Fruit fly (Drosophila melanogaster): ENCODE data around the gene CG13078.
A peak's percentile ranks its signal among the peaks of the same experiment; 100 is the strongest.

Gene CG13078

DNA sequence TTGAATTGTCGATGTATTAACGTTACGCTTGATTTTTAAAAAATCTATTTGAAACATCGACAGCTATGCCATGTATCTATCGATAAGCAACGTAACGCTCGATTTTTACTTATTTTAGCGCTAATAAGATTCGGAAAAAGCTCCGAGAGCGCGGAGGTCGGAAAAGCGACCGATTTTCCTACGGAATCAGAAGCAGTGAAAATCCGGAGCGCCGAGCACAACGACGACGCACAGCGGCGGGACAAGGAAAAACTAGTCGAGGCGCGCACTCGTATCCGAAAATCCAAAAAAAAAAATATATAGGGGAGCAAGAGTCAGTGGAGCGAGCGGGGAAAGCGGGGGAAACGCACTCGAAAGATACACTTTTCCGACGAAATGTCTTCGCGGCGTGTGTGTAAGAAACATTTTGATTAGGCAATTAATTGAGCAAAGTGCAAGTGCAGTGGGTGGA is 45.1 kb upstream of the CG13078 start, which contains the start of gene CG10132 (continued):
- TF ChIP-seq CG6765 (GFP tag; optimal IDR thresholded peaks at IDR 0.05) (no peak), Myb (GFP tag; optimal IDR thresholded peaks at IDR 0.05) (peak; percentile 86), hbn (GFP tag; IDR thresholded peaks at IDR 0.05; ENCODE audit: partially characterized antibody) (0 out of 2 replicates have a peak, but pooled peaks have one; percentile 29), zen2 (GFP tag; IDR thresholded peaks at IDR 0.05; ENCODE audit: partially characterized antibody) (peak; percentile 75), CG32767 (GFP tag; IDR thresholded peaks at IDR 0.05) (peak; percentile 72; the same call in 1 of the 2 replicates), hb (GFP tag; IDR thresholded peaks at IDR 0.05; ENCODE audit: partially characterized antibody) (peak; percentile 67; the same call in 1 of the 3 replicates), sna (GFP tag; IDR thresholded peaks at IDR 0.05; ENCODE audit: partially characterized antibody) (peak; percentile 16; the same call in 1 of the 2 replicates), Dref (GFP tag; IDR thresholded peaks at IDR 0.05) (peak; percentile 58), CG10543 (GFP tag; optimal IDR thresholded peaks at IDR 0.05) (peak; percentile 5), CG13287 (GFP tag; IDR thresholded peaks at IDR 0.05; ENCODE audit: partially characterized antibody) (peak; percentile 66), CG34224 (GFP tag; IDR thresholded peaks at IDR 0.05; ENCODE audit: partially characterized antibody) (peak; percentile 59; the same call in 2 of the 3 replicates), chm (GFP tag; IDR thresholded peaks at IDR 0.05) (no peak), HLH4C (GFP tag; IDR thresholded peaks at IDR 0.05; ENCODE audit: partially characterized antibody) (peak; percentile 78), mld (GFP tag; IDR thresholded peaks at IDR 0.05; ENCODE audit: partially characterized antibody) (peak; percentile 70; the same call in 2 of the 3 replicates), Opbp (GFP tag; IDR thresholded peaks at IDR 0.05; ENCODE audit: partially characterized antibody) (0 out of 3 replicates have a peak, but pooled peaks have one; percentile 13), CG12744 (GFP tag; optimal IDR thresholded peaks at IDR 0.05) (no peak), amos (GFP tag; IDR thresholded peaks at IDR 0.05; ENCODE audit: partially characterized antibody) (peak; percentile 30; the same call in 1 of the 2 replicates), Bgb (GFP tag; IDR thresholded peaks at IDR 0.05; ENCODE audit: partially characterized antibody) (peak; percentile 41; the same call in 1 of the 2 replicates), tna (GFP tag; IDR thresholded peaks at IDR 0.05; ENCODE audit: partially characterized antibody) (peak; percentile 58; the same call in 1 of the 2 replicates), crol (GFP tag; IDR thresholded peaks at IDR 0.05) (peak; percentile 89), ewg (GFP tag; optimal IDR thresholded peaks at IDR 0.05) (peak; percentile 32), CG2116 (GFP tag; optimal IDR thresholded peaks at IDR 0.05) (peak; percentile 21), ash1 (GFP tag; optimal IDR thresholded peaks at IDR 0.05) (no peak)

DNA sequence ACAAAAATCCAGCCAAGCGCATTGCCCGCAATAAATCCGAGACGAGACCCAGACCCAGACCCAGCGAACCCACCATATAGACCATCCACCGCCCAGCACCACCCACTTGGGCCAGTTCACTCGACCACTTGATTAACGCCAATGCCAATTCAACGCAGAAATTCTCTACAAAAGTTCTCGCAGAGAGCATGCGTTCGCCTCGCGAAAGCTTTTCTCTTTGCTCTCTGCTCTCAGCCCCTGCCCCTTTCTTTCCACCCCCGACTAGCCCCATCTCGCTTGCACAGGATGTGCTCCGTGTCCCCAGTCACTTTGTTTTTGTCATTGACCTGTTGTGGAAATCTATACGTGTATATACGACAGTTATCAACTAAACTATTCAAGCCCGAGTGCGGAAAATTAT is 44.1 kb upstream of the CG13078 start:
- no peak for TF ChIP-seq CG9932 (GFP tag; IDR thresholded peaks at IDR 0.05)
- no peak for TF ChIP-seq en (GFP tag; optimal IDR thresholded peaks at IDR 0.05)
- TF ChIP-seq tna (GFP tag; IDR thresholded peaks at IDR 0.05; ENCODE audit: partially characterized antibody) = no peak
- no peak for TF ChIP-seq kah (GFP tag; optimal IDR thresholded peaks at IDR 0.05)
- TF ChIP-seq ind (GFP tag; optimal IDR thresholded peaks at IDR 0.05) = no peak
- TF ChIP-seq CG7786 (GFP tag; optimal IDR thresholded peaks at IDR 0.05) = no peak
- peak; percentile 87 for TF ChIP-seq ewg (GFP tag; optimal IDR thresholded peaks at IDR 0.05)
- TF ChIP-seq cato (GFP tag; optimal IDR thresholded peaks at IDR 0.05; ENCODE audit: borderline replicate concordance) = no peak
- TF ChIP-seq Trl (optimal IDR thresholded peaks at IDR 0.05) = peak; percentile 56 to 80
- TF ChIP-seq Trl (GFP tag; optimal IDR thresholded peaks at IDR 0.05) = no peak
- TF ChIP-seq CG17829 (tag; optimal IDR thresholded peaks at IDR 0.05) = no peak
- TF ChIP-seq cas (GFP tag; IDR thresholded peaks at IDR 0.05) = no peak
- no peak for TF ChIP-seq TFAM (GFP tag; optimal IDR thresholded peaks at IDR 0.05)
- TF ChIP-seq CG5245 (GFP tag; optimal IDR thresholded peaks at IDR 0.05) = no peak
- TF ChIP-seq CG3838 (GFP tag; optimal IDR thresholded peaks at IDR 0.05) = no peak
- no peak for TF ChIP-seq CG3847 (GFP tag; IDR thresholded peaks at IDR 0.05)
- no peak for TF ChIP-seq CG10147 (GFP tag; optimal IDR thresholded peaks at IDR 0.05)
- TF ChIP-seq zen2 (GFP tag; IDR thresholded peaks at IDR 0.05; ENCODE audit: partially characterized antibody) = no peak
- no peak for TF ChIP-seq Bteb2 (GFP tag; optimal IDR thresholded peaks at IDR 0.05)
- TF ChIP-seq CG6272 (GFP tag; IDR thresholded peaks at IDR 0.05) = no peak
- TF ChIP-seq CG11695 (GFP tag; IDR thresholded peaks at IDR 0.05) = no peak
- TF ChIP-seq chinmo (GFP tag; IDR thresholded peaks at IDR 0.05; ENCODE audit: partially characterized antibody) = peak; percentile 44; the same call in 1 of the 4 replicates
- TF ChIP-seq nau (GFP tag; optimal IDR thresholded peaks at IDR 0.05) = no peak
- no peak for TF ChIP-seq dimm (GFP tag; IDR thresholded peaks at IDR 0.05)
- no peak for TF ChIP-seq Hmx (GFP tag; optimal IDR thresholded peaks at IDR 0.05)
- no peak for TF ChIP-seq CG6813 (GFP tag; optimal IDR thresholded peaks at IDR 0.05)
- no peak for TF ChIP-seq NK7.1 (GFP tag; optimal IDR thresholded peaks at IDR 0.05)
- no peak for TF ChIP-seq stwl (tag; optimal IDR thresholded peaks at IDR 0.05)
- TF ChIP-seq CG9876 (GFP tag; optimal IDR thresholded peaks at IDR 0.05) = no peak
